Worm (Caenorhabditis elegans) whole organism, early embryonic: Measurements from ENCODE around the gene Y17G7B.3.

Source experiments
- F13C5.2 ChIP-seq: sonication (generic microtip); optimal IDR thresholded peaks from 2 replicates; lab custom pipeline; 2017; ENCODE audit warnings: mild to moderate bottlenecking, missing genetic modification characterization, inconsistent platforms, missing compliant biosample characterization
- ceh-13 ChIP-seq: fragments of 200-800 bp; sonication (Bioruptor generic); optimal IDR thresholded peaks from 2 replicates; lab custom pipeline; 2018; ENCODE audit warnings: mild to moderate bottlenecking, missing genetic modification characterization, missing compliant biosample characterization
- hmbx-1 ChIP-seq: sonication (generic microtip); optimal IDR thresholded peaks from 2 replicates; lab custom pipeline; 2016; ENCODE audit warnings: mild to moderate bottlenecking, missing genetic modification characterization, missing compliant biosample characterization
- hmg-4 ChIP-seq: fragments of 200-800 bp; sonication (Bioruptor generic); optimal IDR thresholded peaks from 2 replicates; lab custom pipeline; 2018; ENCODE audit warnings: mild to moderate bottlenecking, missing genetic modification characterization, missing compliant biosample characterization
- pes-1 ChIP-seq: fragments of 200-800 bp; sonication (Bioruptor generic); IDR thresholded peaks from 2 replicates; pipeline ENCODE4 v1.3.6; 2022; ENCODE audit warnings: missing genetic modification reagents, missing genetic modification characterization, missing compliant biosample characterization
- scrt-1 ChIP-seq: fragments of 200-800 bp; sonication (Bioruptor generic); IDR thresholded peaks from 2 replicates; pipeline ENCODE4 v1.3.6; 2022; ENCODE audit warnings: missing genetic modification characterization, missing compliant biosample characterization
- sea-1 ChIP-seq: fragments of 200-800 bp; sonication (Bioruptor generic); conservative IDR thresholded peaks from 2 replicates; pipeline ENCODE4 v1.3.6; 2022; ENCODE audit warnings: missing genetic modification characterization, missing compliant biosample characterization
- tbx-11 ChIP-seq: fragments of 200-800 bp; sonication (Bioruptor generic); IDR thresholded peaks from 2 replicates; pipeline ENCODE4 v1.3.6; 2022; ENCODE audit warnings: missing genetic modification characterization, missing compliant biosample characterization
- tra-4 ChIP-seq: sonication (generic microtip); optimal IDR thresholded peaks from 2 replicates; lab custom pipeline; 2017; ENCODE audit warnings: missing genetic modification characterization, missing compliant biosample characterization

Gene Y17G7B.3

DNA sequence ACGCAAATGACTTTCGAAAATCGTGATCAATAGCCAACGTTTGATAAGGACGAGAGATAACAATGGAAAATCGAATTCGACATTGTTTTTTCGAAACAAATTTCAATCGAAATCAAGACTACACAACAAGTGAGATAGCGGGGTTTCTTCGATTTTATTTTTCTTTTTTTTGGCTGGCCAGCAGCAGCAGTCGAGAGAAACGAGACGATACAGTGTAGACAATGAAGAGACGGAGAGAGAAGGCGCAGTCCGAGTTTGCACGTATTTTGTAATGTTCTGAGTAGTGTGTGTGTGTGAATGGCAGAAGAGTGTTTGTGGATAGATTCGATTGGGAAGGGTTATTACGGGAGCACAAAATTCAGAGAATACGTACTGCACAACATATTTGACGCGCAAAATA is 51.3 kb downstream of the Y17G7B.3 start:
- TF ChIP-seq tra-4 (tag; lab: Kevin White, UChicago) = no peak
- no peak for TF ChIP-seq ceh-13 (GFP tag; lab: Kevin White, UChicago)
- peak; percentile 23 for TF ChIP-seq F13C5.2 (tag; lab: Kevin White, UChicago)

DNA sequence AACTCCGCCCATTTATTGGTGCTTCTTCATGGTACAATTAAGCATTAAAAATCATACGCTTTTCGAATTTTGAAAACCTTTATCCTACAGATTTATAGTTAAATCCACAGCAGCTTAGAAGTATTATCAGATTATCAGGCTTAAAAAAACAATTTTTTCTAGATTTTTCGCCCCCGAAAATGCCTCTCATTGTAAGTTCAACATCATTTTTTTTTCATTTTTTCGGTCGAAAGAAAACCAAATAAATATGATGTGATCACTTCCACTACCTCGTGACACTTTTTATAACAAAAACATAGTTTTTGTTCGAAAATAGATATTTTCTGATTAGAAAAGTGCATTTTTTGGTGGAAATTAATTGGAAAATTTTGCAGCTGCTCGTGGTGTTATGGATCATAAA is 52.3 kb downstream of the Y17G7B.3 start:
- TF ChIP-seq tbx-11 (GFP tag; lab: Robert Waterston, UW) (no peak), pes-1 (GFP tag; lab: Robert Waterston, UW) (no peak), scrt-1 (GFP tag; lab: Robert Waterston, UW) (no peak), hmg-4 (GFP tag; lab: Kevin White, UChicago) (no peak), hmbx-1 (tag; lab: Kevin White, UChicago) (no peak), sea-1 (GFP tag; lab: Robert Waterston, UW) (no peak), ceh-13 (GFP tag; lab: Kevin White, UChicago) (no peak)
